Fruit fly (Drosophila melanogaster): ENCODE results near the gene mura.

The mura gene

dm6 chr3R:9513052-9513420 lies 38.6 kb downstream of the mura start, which contains the start of the genes Ras85D and Rlb1 (continued):
- TF ChIP-seq HLHmδ (GFP tag; optimal IDR thresholded peaks at IDR 0.05) (no peak), lov (optimal IDR thresholded peaks at IDR 0.05) (no peak), lov (GFP tag; IDR thresholded peaks at IDR 0.05) (no peak), CHES-1-like (GFP tag; optimal IDR thresholded peaks at IDR 0.05) (peak; percentile 81), CG1792 (GFP tag; optimal IDR thresholded peaks at IDR 0.05) (peak; percentile 42), slbo (GFP tag; IDR thresholded peaks at IDR 0.05) (no peak), Hmr (GFP tag; optimal IDR thresholded peaks at IDR 0.05) (no peak), ems (GFP tag; optimal IDR thresholded peaks at IDR 0.05) (peak; percentile 86), kni (GFP tag; optimal IDR thresholded peaks at IDR 0.05) (no peak), rib (GFP tag; IDR thresholded peaks at IDR 0.05) (no peak), CG13123 (GFP tag; optimal IDR thresholded peaks at IDR 0.05) (peak; percentile 42), btn (GFP tag; optimal IDR thresholded peaks at IDR 0.05) (peak; percentile 51), CG9609 (GFP tag; optimal IDR thresholded peaks at IDR 0.05) (peak; percentile 83), CG9727 (GFP tag; optimal IDR thresholded peaks at IDR 0.05) (peak; percentile 70), sisA (GFP tag; IDR thresholded peaks at IDR 0.05) (no peak), schlank (tag; optimal IDR thresholded peaks at IDR 0.05) (peak; percentile 51), CG12391 (tag; optimal IDR thresholded peaks at IDR 0.05) (peak; percentile 80), BtbVII (GFP tag; optimal IDR thresholded peaks at IDR 0.05) (peak; percentile 42), CG18764 (GFP tag; optimal IDR thresholded peaks at IDR 0.05) (peak; percentile 57), vfl (GFP tag; optimal IDR thresholded peaks at IDR 0.05) (peak; percentile 63), CG10274 (GFP tag; optimal IDR thresholded peaks at IDR 0.05) (no peak), Dbx (GFP tag; IDR thresholded peaks at IDR 0.05) (no peak), Ravus (GFP tag; IDR thresholded peaks at IDR 0.05) (no peak), emc (GFP tag; optimal IDR thresholded peaks at IDR 0.05) (peak; percentile 37), D (optimal IDR thresholded peaks at IDR 0.05) (no peak), D (GFP tag; optimal IDR thresholded peaks at IDR 0.05) (no peak), oc (tag; optimal IDR thresholded peaks at IDR 0.05) (no peak), dan (GFP tag; IDR thresholded peaks at IDR 0.05) (no peak), dysf (GFP tag; IDR thresholded peaks at IDR 0.05) (no peak), CG12299 (tag; optimal IDR thresholded peaks at IDR 0.05) (peak; percentile 14), CG14441 (GFP tag; IDR thresholded peaks at IDR 0.05) (no peak), ro (GFP tag; IDR thresholded peaks at IDR 0.05) (no peak), bbx (GFP tag; IDR thresholded peaks at IDR 0.05; ENCODE audit: partially characterized antibody) (no peak), CG4617 (GFP tag; optimal IDR thresholded peaks at IDR 0.05; ENCODE audit: borderline replicate concordance) (peak; percentile 96), CG3407 (GFP tag; optimal IDR thresholded peaks at IDR 0.05) (no peak), chinmo (GFP tag; IDR thresholded peaks at IDR 0.05; ENCODE audit: partially characterized antibody) (no peak), CG16863 (GFP tag; optimal IDR thresholded peaks at IDR 0.05) (peak; percentile 72), CG11560 (tag; IDR thresholded peaks at IDR 0.05) (no peak), CG9817 (tag; optimal IDR thresholded peaks at IDR 0.05) (peak; percentile 89), nom (GFP tag; optimal IDR thresholded peaks at IDR 0.05) (no peak), TFAM (GFP tag; optimal IDR thresholded peaks at IDR 0.05) (no peak), sr (GFP tag; IDR thresholded peaks at IDR 0.05) (no peak), fd64A (GFP tag; optimal IDR thresholded peaks at IDR 0.05) (no peak), CG18619 (GFP tag; optimal IDR thresholded peaks at IDR 0.05) (peak; percentile 47), Doc2 (GFP tag; IDR thresholded peaks at IDR 0.05) (no peak), CG1529 (GFP tag; optimal IDR thresholded peaks at IDR 0.05) (no peak), CG13624 (GFP tag; optimal IDR thresholded peaks at IDR 0.05) (peak; percentile 86), bowl (GFP tag; IDR thresholded peaks at IDR 0.05) (no peak), CG13894 (tag; optimal IDR thresholded peaks at IDR 0.05) (peak; percentile 81), CG8765 (GFP tag; IDR thresholded peaks at IDR 0.05) (no peak), CG12769 (tag; optimal IDR thresholded peaks at IDR 0.05) (peak; percentile 74), CoRest (tag; optimal IDR thresholded peaks at IDR 0.05) (peak; percentile 79), Hr39 (optimal IDR thresholded peaks at IDR 0.05) (no peak)
